Worm (Caenorhabditis elegans) whole organism, young adult: ENCODE data around the gene ZK829.3.

Experiments used
- B0035.1 ChIP-seq: sonication (generic microtip); optimal IDR thresholded peaks from 2 replicates; lab custom pipeline; 2016; ENCODE audit warnings: missing genetic modification characterization, mild to moderate bottlenecking, missing compliant biosample characterization, missing genotype, missing genetic modification reagents
- B0336.3 ChIP-seq: fragments of 200-800 bp; sonication (Bioruptor generic); IDR thresholded peaks from 2 replicates; pipeline ENCODE4 v1.3.6; 2022; ENCODE audit warnings: missing genetic modification characterization, missing compliant biosample characterization
- F23B12.7 ChIP-seq: sonication (generic microtip); optimal IDR thresholded peaks from 2 replicates; lab custom pipeline; 2017; ENCODE audit warnings: missing genetic modification characterization, mild to moderate bottlenecking, missing compliant biosample characterization, antibody characterized with exemption, moderate library complexity; ENCODE audit not compliant: insufficient read depth
- F39B2.1 ChIP-seq: fragments of 200-800 bp; sonication (Bioruptor generic); IDR thresholded peaks from 2 replicates; pipeline ENCODE4 v1.3.6; 2022; ENCODE audit warnings: missing genetic modification reagents, missing genetic modification characterization, missing compliant biosample characterization
- F49E8.2 ChIP-seq: sonication (generic microtip); optimal IDR thresholded peaks from 3 replicates; lab custom pipeline; 2017; ENCODE audit warnings: missing genetic modification characterization, mild to moderate bottlenecking, missing compliant biosample characterization, antibody characterized with exemption, moderate library complexity; ENCODE audit not compliant: insufficient read depth
- K11D2.4 ChIP-seq: fragments of 200-800 bp; sonication (Bioruptor generic); IDR thresholded peaks from 2 replicates; pipeline ENCODE4 v1.3.6; 2022; ENCODE audit warnings: missing genetic modification reagents, missing genetic modification characterization, missing compliant biosample characterization
- T07F8.4 ChIP-seq: sonication (generic microtip); optimal IDR thresholded peaks from 2 replicates; lab custom pipeline; 2016; ENCODE audit warnings: mild to moderate bottlenecking, missing genetic modification characterization, moderate library complexity, missing compliant biosample characterization
- Y53G8AR.9 ChIP-seq: fragments of 200-800 bp; sonication (Bioruptor generic); conservative IDR thresholded peaks from 2 replicates; pipeline ENCODE4 v1.3.6; 2022; ENCODE audit warnings: missing genetic modification reagents, missing genetic modification characterization, missing compliant biosample characterization
- ZK185.1 ChIP-seq: sonication (generic microtip); optimal IDR thresholded peaks from 2 replicates; lab custom pipeline; 2016; ENCODE audit warnings: mild to moderate bottlenecking, missing genetic modification characterization, missing compliant biosample characterization; ENCODE audit not compliant: poor library complexity, severe bottlenecking
- atf-7 ChIP-seq: sonication (generic microtip); optimal IDR thresholded peaks from 2 replicates; lab custom pipeline; 2017; ENCODE audit warnings: mild to moderate bottlenecking, missing genetic modification characterization, missing compliant biosample characterization
- athp-1 ChIP-seq: sonication (generic microtip); optimal IDR thresholded peaks from 2 replicates; lab custom pipeline; 2017; ENCODE audit warnings: mild to moderate bottlenecking, missing genetic modification characterization, missing compliant biosample characterization
- attf-3 ChIP-seq: fragments of 200-800 bp; sonication (Bioruptor generic); conservative IDR thresholded peaks from 2 replicates; pipeline ENCODE4 v1.3.6; 2022; ENCODE audit warnings: missing genetic modification reagents, missing genetic modification characterization, missing compliant biosample characterization
- cebp-1 ChIP-seq, 2 experiments: fragments of 200-800 bp in 1 of 2; sonication (Bioruptor generic) in 1 of 2; sonication (generic microtip) in 1 of 2; IDR thresholded peaks in 1 of 2; optimal IDR thresholded peaks in 1 of 2; 2 replicates each; pipeline versions ENCODE4 v1.3.6 to Lab custom; 2017 to 2022; ENCODE audit warnings: missing compliant biosample characterization in 2 of 2, missing genetic modification characterization in 2 of 2, mild to moderate bottlenecking in 1 of 2, missing genetic modification reagents in 1 of 2, moderate library complexity in 1 of 2
- ceh-27 ChIP-seq: fragments of 200-800 bp; sonication (Bioruptor generic); optimal IDR thresholded peaks from 2 replicates; lab custom pipeline; 2018; ENCODE audit warnings: mild to moderate bottlenecking, missing genetic modification characterization, moderate library complexity, missing compliant biosample characterization
- ceh-58 ChIP-seq: fragments of 200-800 bp; sonication (Bioruptor generic); IDR thresholded peaks from 2 replicates; pipeline ENCODE4 v1.3.6; 2022; ENCODE audit warnings: missing genetic modification characterization, missing compliant biosample characterization
- chd-7 ChIP-seq: sonication (generic microtip); optimal IDR thresholded peaks from 2 replicates; lab custom pipeline; 2016; ENCODE audit warnings: mild to moderate bottlenecking, missing genetic modification characterization, moderate library complexity, missing compliant biosample characterization
- dox-1 ChIP-seq: fragments of 200-800 bp; sonication (Bioruptor generic); IDR thresholded peaks from 2 replicates; pipeline ENCODE4 v1.3.6; 2022; ENCODE audit warnings: missing genetic modification reagents, missing genetic modification characterization, missing compliant biosample characterization
- ekl-4 ChIP-seq: fragments of 200-800 bp; sonication (Bioruptor generic); IDR thresholded peaks from 2 replicates; pipeline ENCODE4 v1.3.6; 2022; ENCODE audit warnings: missing genetic modification reagents, missing genetic modification characterization, missing compliant biosample characterization
- gei-17 ChIP-seq: fragments of 200-800 bp; sonication (Bioruptor generic); optimal IDR thresholded peaks from 2 replicates; lab custom pipeline; 2018; ENCODE audit warnings: mild to moderate bottlenecking, missing genetic modification characterization, missing compliant biosample characterization
- him-1 ChIP-seq: sonication (generic microtip); optimal IDR thresholded peaks from 2 replicates; lab custom pipeline; 2016; ENCODE audit warnings: missing genotype, missing genetic modification reagents, missing genetic modification characterization, missing compliant biosample characterization
- lin-26 ChIP-seq: fragments of 200-800 bp; sonication (Bioruptor generic); IDR thresholded peaks from 2 replicates; pipeline ENCODE4 v1.3.6; 2022; ENCODE audit warnings: missing genetic modification reagents, missing genetic modification characterization, missing compliant biosample characterization
- lir-1 ChIP-seq: fragments of 200-800 bp; sonication (Bioruptor generic); conservative IDR thresholded peaks from 2 replicates; pipeline ENCODE4 v1.3.6; 2022; ENCODE audit warnings: missing genetic modification reagents, missing genetic modification characterization, missing compliant biosample characterization
- madf-3 ChIP-seq: fragments of 200-800 bp; sonication (Bioruptor generic); IDR thresholded peaks from 2 replicates; pipeline ENCODE4 v1.3.6; 2022; ENCODE audit warnings: missing genetic modification reagents, missing genetic modification characterization, missing compliant biosample characterization
- madf-6 ChIP-seq: fragments of 200-800 bp; sonication (Bioruptor generic); IDR thresholded peaks from 2 replicates; pipeline ENCODE4 v1.3.6; 2022; ENCODE audit warnings: missing genetic modification reagents, missing genetic modification characterization, missing compliant biosample characterization
- madf-8 ChIP-seq: fragments of 200-800 bp; sonication (Bioruptor generic); conservative IDR thresholded peaks from 2 replicates; pipeline ENCODE4 v1.3.6; 2022; ENCODE audit warnings: missing genetic modification reagents, missing genetic modification characterization, missing compliant biosample characterization
- mcd-1 ChIP-seq: fragments of 200-800 bp; sonication (Bioruptor generic); IDR thresholded peaks from 2 replicates; pipeline ENCODE4 v1.3.6; 2022; ENCODE audit warnings: missing genetic modification reagents, missing genetic modification characterization, missing compliant biosample characterization
- mes-4 ChIP-seq: sonication (generic microtip); optimal IDR thresholded peaks from 2 replicates; lab custom pipeline; 2016; ENCODE audit warnings: missing genotype, missing genetic modification characterization, missing compliant biosample characterization
- nfya-1 ChIP-seq: sonication (generic microtip); optimal IDR thresholded peaks from 2 replicates; lab custom pipeline; 2017; ENCODE audit warnings: antibody characterized with exemption, missing compliant biosample characterization, missing genetic modification characterization, borderline replicate concordance; ENCODE audit not compliant: insufficient read depth
- nhr-120 ChIP-seq: fragments of 200-800 bp; sonication (Bioruptor generic); IDR thresholded peaks from 2 replicates; pipeline ENCODE4 v1.3.6; 2022; ENCODE audit warnings: missing genetic modification characterization, missing compliant biosample characterization
- nhr-80 ChIP-seq: sonication (generic microtip); optimal IDR thresholded peaks from 2 replicates; lab custom pipeline; 2016; ENCODE audit warnings: missing genetic modification characterization, missing compliant biosample characterization
- nhr-90 ChIP-seq: sonication (generic microtip); optimal IDR thresholded peaks from 2 replicates; lab custom pipeline; 2016; ENCODE audit warnings: missing genotype, mild to moderate bottlenecking, missing genetic modification characterization, missing compliant biosample characterization
- pbrm-1 ChIP-seq: fragments of 200-800 bp; sonication (Bioruptor generic); IDR thresholded peaks from 2 replicates; pipeline ENCODE4 v1.3.6; 2022; ENCODE audit warnings: missing genetic modification reagents, missing genetic modification characterization, missing compliant biosample characterization
- rcor-1 ChIP-seq: fragments of 200-800 bp; sonication (Bioruptor generic); IDR thresholded peaks from 2 replicates; pipeline ENCODE4 v1.3.6; 2022; ENCODE audit warnings: missing genetic modification reagents, missing genetic modification characterization, missing compliant biosample characterization
- repo-1 ChIP-seq: sonication (generic microtip); optimal IDR thresholded peaks from 2 replicates; lab custom pipeline; 2017; ENCODE audit warnings: mild to moderate bottlenecking, missing genetic modification characterization, missing compliant biosample characterization
- sdz-38 ChIP-seq: sonication (generic microtip); optimal IDR thresholded peaks from 2 replicates; lab custom pipeline; 2016; ENCODE audit warnings: missing genotype, missing genetic modification characterization, missing compliant biosample characterization
- snpc-1.3 ChIP-seq: sonication (generic microtip); optimal IDR thresholded peaks from 2 replicates; lab custom pipeline; 2017; ENCODE audit warnings: missing genetic modification characterization, mild to moderate bottlenecking, missing compliant biosample characterization, antibody characterized with exemption, moderate library complexity, missing genotype, missing genetic modification reagents; ENCODE audit not compliant: insufficient read depth
- snpc-4 ChIP-seq, 5 experiments: fragments of 150-350 bp in 1 of 5; sonication (generic microtip) in 4 of 5; optimal IDR thresholded peaks; 2 replicates each; lab custom pipeline; 2014 to 2018; ENCODE audit warnings: missing genetic modification characterization in 5 of 5, missing biosample characterization in 3 of 5, antibody characterized with exemption in 2 of 5, mild to moderate bottlenecking in 2 of 5, missing compliant biosample characterization in 2 of 5, missing genotype in 2 of 5, moderate library complexity in 2 of 5, missing genetic modification reagents in 1 of 5
- zfh-2 ChIP-seq: fragments of 200-800 bp; sonication (Bioruptor generic); conservative IDR thresholded peaks from 2 replicates; pipeline ENCODE4 v1.3.6; 2022; ENCODE audit warnings: missing genetic modification reagents, missing genetic modification characterization, missing compliant biosample characterization
- zim-3 ChIP-seq: sonication (generic microtip); optimal IDR thresholded peaks from 2 replicates; lab custom pipeline; 2017; ENCODE audit warnings: mild to moderate bottlenecking, missing genetic modification characterization, moderate library complexity, missing compliant biosample characterization
- ztf-18 ChIP-seq: sonication (generic microtip); optimal IDR thresholded peaks from 2 replicates; lab custom pipeline; 2016; ENCODE audit warnings: missing genotype, mild to moderate bottlenecking, missing genetic modification characterization, missing compliant biosample characterization
- ztf-28 ChIP-seq: fragments of 200-800 bp; sonication (Bioruptor generic); IDR thresholded peaks from 2 replicates; pipeline ENCODE4 v1.3.6; 2022; ENCODE audit warnings: missing genetic modification reagents, missing genetic modification characterization, missing compliant biosample characterization

The ZK829.3 gene

ce11 chrIV:11915768-11916453 lies 29.6 kb downstream of the ZK829.3 start, which contains the start of gene ZK822.9 (continued):
- TF ChIP-seq ceh-27 (GFP tag; lab: Kevin White, UChicago) (peak; percentile 35), mes-4 (tag; lab: Kevin White, UChicago) (no peak), zfh-2 (no peak), ztf-28 (GFP tag; lab: Robert Waterston, UW) (no peak), lin-26 (no peak), F39B2.1 (no peak), lir-1 (GFP tag; lab: Robert Waterston, UW) (no peak)

- no peak for TF ChIP-seq mes-4 (tag; lab: Kevin White, UChicago)
- TF ChIP-seq atf-7: peak; percentile 8
- no peak for TF ChIP-seq ztf-18
- TF ChIP-seq T07F8.4 (tag; lab: Kevin White, UChicago): no peak
- peak; percentile 75 for TF ChIP-seq repo-1 (tag; lab: Kevin White, UChicago)
- no peak for TF ChIP-seq athp-1 (tag; lab: Kevin White, UChicago)
- no peak for TF ChIP-seq K11D2.4
- TF ChIP-seq mcd-1: peak; percentile 11; the same call in 1 of the 2 replicates
- no peak for TF ChIP-seq rcor-1 (GFP tag; lab: Robert Waterston, UW)
- TF ChIP-seq ekl-4 (GFP tag; lab: Robert Waterston, UW): 0 out of 2 replicates have a peak, but pooled peaks have one; percentile 30
- TF ChIP-seq dox-1 (GFP tag; lab: Robert Waterston, UW): 0 out of 2 replicates have a peak, but pooled peaks have one; percentile 14
- TF ChIP-seq madf-3: 0 out of 2 replicates have a peak, but pooled peaks have one; percentile 65
- TF ChIP-seq him-1 (tag; lab: Kevin White, UChicago): no peak
- TF ChIP-seq gei-17 (GFP tag; lab: Kevin White, UChicago): no peak
- no peak for TF ChIP-seq F23B12.7 (tag; lab: Kevin White, UChicago)
- TF ChIP-seq nhr-80 (tag; lab: Kevin White, UChicago): peak; percentile 43
- no peak for TF ChIP-seq F49E8.2 (tag; lab: Kevin White, UChicago)
- no peak for TF ChIP-seq chd-7 (tag; lab: Kevin White, UChicago)
- no peak for TF ChIP-seq snpc-4 (GFP tag; optimal IDR thresholded peaks at IDR 0.05; lab: Kevin White, UChicago)
- TF ChIP-seq snpc-4 (tag; optimal IDR thresholded peaks at IDR 0.05; lab: Kevin White, UChicago): no peak
- no peak for TF ChIP-seq ceh-27 (GFP tag; lab: Kevin White, UChicago)
- TF ChIP-seq attf-3 (GFP tag; lab: Robert Waterston, UW): no peak
- no peak for TF ChIP-seq cebp-1 (GFP tag; IDR thresholded peaks at IDR 0.05; lab: Robert Waterston, UW)
- TF ChIP-seq cebp-1 (tag; optimal IDR thresholded peaks at IDR 0.05; lab: Kevin White, UChicago): peak; percentile 20
- no peak for TF ChIP-seq B0035.1 (tag; lab: Kevin White, UChicago)
- TF ChIP-seq zim-3 (tag; lab: Kevin White, UChicago): no peak
- peak; percentile 58; the same call in 1 of the 2 replicates for TF ChIP-seq Y53G8AR.9
- no peak for TF ChIP-seq F39B2.1
- no peak for TF ChIP-seq snpc-1.3 (tag; lab: Kevin White, UChicago)
- TF ChIP-seq nfya-1 (tag; lab: Kevin White, UChicago): no peak
- TF ChIP-seq ceh-58: no peak
- TF ChIP-seq madf-6 (GFP tag; lab: Robert Waterston, UW): 0 out of 2 replicates have a peak, but pooled peaks have one; percentile 11
- TF ChIP-seq nhr-120 (GFP tag; lab: Robert Waterston, UW): no peak
- peak; percentile 44; the same call in 1 of the 2 replicates for TF ChIP-seq pbrm-1
- TF ChIP-seq madf-8 (GFP tag; lab: Robert Waterston, UW): no peak
- TF ChIP-seq sdz-38: no peak
- no peak for TF ChIP-seq nhr-90 (tag; lab: Kevin White, UChicago)
- no peak for TF ChIP-seq ZK185.1 (tag; lab: Kevin White, UChicago)
- peak; percentile 33; the same call in 1 of the 2 replicates for TF ChIP-seq B0336.3 (GFP tag; lab: Robert Waterston, UW)
Observed at ce11 chrIV:11914837-11915737, 30.4 kb downstream of the ZK829.3 start, which contains the start of gene fat-6. Gene fat-6 (minus strand): TSS chrIV:11915687.
